Worm (Caenorhabditis elegans) whole organism, L1 larva: ENCODE results near the gene cutl-1.

Source experiments
- aha-1 ChIP-seq: fragments of 150-350 bp; optimal IDR thresholded peaks from 2 replicates; lab custom pipeline; 2014; ENCODE audit warnings: missing biosample characterization, missing genetic modification characterization
- ama-1 ChIP-seq: fragments of 150-350 bp; optimal IDR thresholded peaks from 2 replicates; lab custom pipeline; 2014
- ceh-82 ChIP-seq, 3 experiments: fragments of 150-350 bp in 1 of 3; sonication (generic microtip) in 2 of 3; optimal IDR thresholded peaks; 2 replicates each; lab custom pipeline; 2014 to 2017; ENCODE audit warnings: missing biosample characterization in 3 of 3, missing genetic modification characterization in 3 of 3
- ces-1 ChIP-seq: fragments of 150-350 bp; optimal IDR thresholded peaks from 2 replicates; lab custom pipeline; 2014; ENCODE audit warnings: missing biosample characterization, missing genetic modification reagents, missing genetic modification characterization
- dsc-1 ChIP-seq: sonication (generic microtip); optimal IDR thresholded peaks from 2 replicates; lab custom pipeline; 2016; ENCODE audit warnings: mild to moderate bottlenecking, missing genetic modification characterization, missing compliant biosample characterization
- egl-27 ChIP-seq, 2 experiments: fragments of 150-350 bp in 1 of 2; sonication (generic microtip); optimal IDR thresholded peaks; 3 replicates each; lab custom pipeline; 2017 to 2018; ENCODE audit warnings: missing biosample characterization in 2 of 2, missing genetic modification characterization in 2 of 2, missing genetic modification reagents in 2 of 2
- elt-2 ChIP-seq: sonication (generic microtip); optimal IDR thresholded peaks from 2 replicates; lab custom pipeline; 2016; ENCODE audit warnings: missing genetic modification characterization, mild to moderate bottlenecking, inconsistent platforms, missing compliant biosample characterization, missing genetic modification reagents
- lsy-2 ChIP-seq, 2 experiments: fragments of 150-350 bp; optimal IDR thresholded peaks; 2 replicates each; lab custom pipeline; 2014; ENCODE audit warnings: missing biosample characterization in 2 of 2, missing genetic modification characterization in 2 of 2
- mep-1 ChIP-seq: fragments of 150-350 bp; optimal IDR thresholded peaks from 2 replicates; lab custom pipeline; 2014; ENCODE audit warnings: missing biosample characterization, missing genetic modification characterization
- nhr-237 ChIP-seq: fragments of 150-350 bp; optimal IDR thresholded peaks from 2 replicates; lab custom pipeline; 2014; ENCODE audit warnings: missing biosample characterization, missing genetic modification characterization
- nhr-47 ChIP-seq: sonication (generic microtip); optimal IDR thresholded peaks from 2 replicates; lab custom pipeline; 2016; ENCODE audit warnings: mild to moderate bottlenecking, missing genetic modification characterization, moderate library complexity, missing compliant biosample characterization
- tbx-2 ChIP-seq: sonication (generic microtip); optimal IDR thresholded peaks from 2 replicates; lab custom pipeline; 2016; ENCODE audit warnings: missing genetic modification characterization, missing compliant biosample characterization

ce11 chrV:13370265-13370664 is 35.6 kb downstream of the cutl-1 start:
- no peak for TF ChIP-seq nhr-237 (tag; lab: Kevin White, UChicago)
- TF ChIP-seq elt-2 (tag; lab: Kevin White, UChicago) = no peak
- TF ChIP-seq lsy-2 (tag; optimal IDR thresholded peaks at IDR 0.05; lab: Kevin White, UChicago) = no peak
- no peak for TF ChIP-seq nhr-47 (tag; lab: Kevin White, UChicago)
- TF ChIP-seq aha-1 = no peak
- TF ChIP-seq ces-1 (GFP tag; lab: Kevin White, UChicago) = no peak
- no peak for TF ChIP-seq tbx-2 (tag; lab: Kevin White, UChicago)
- TF ChIP-seq dsc-1 (tag; lab: Kevin White, UChicago) = no peak
- TF ChIP-seq ama-1 = no peak
- no peak for TF ChIP-seq egl-27 (tag; optimal IDR thresholded peaks at IDR 0.05; lab: Kevin White, UChicago)
- TF ChIP-seq ceh-82 (tag; optimal IDR thresholded peaks at IDR 0.05; lab: Kevin White, UChicago) = no peak
- no peak for TF ChIP-seq mep-1 (tag; lab: Kevin White, UChicago)
